Fruit fly (Drosophila melanogaster) whole organism, embryonic: ENCODE data around the gene CG14220.

ENCODE experiments used
- CG10366 ChIP-seq: fragments of 200-800 bp; sonication (Bioruptor generic); IDR thresholded peaks from 2 replicates; pipeline ENCODE4 v1.3.6; 2022; ENCODE audit warnings: missing biosample characterization, missing genetic modification characterization
- CG10431 ChIP-seq: fragments of 200-800 bp; sonication (Bioruptor generic); optimal IDR thresholded peaks from 3 replicates; lab custom pipeline; 2018; ENCODE audit warnings: missing biosample characterization, mild to moderate bottlenecking, missing genetic modification characterization
- CG11398 ChIP-seq: fragments of 200-800 bp; sonication (Bioruptor generic); optimal IDR thresholded peaks from 2 replicates; lab custom pipeline; 2016; ENCODE audit warnings: missing biosample characterization, missing genetic modification characterization
- CG11456 ChIP-seq: fragments of 200-800 bp; sonication (Bioruptor generic); IDR thresholded peaks from 3 replicates; pipeline ENCODE4 v1.3.6; 2022; ENCODE audit warnings: missing biosample characterization, missing genetic modification characterization
- CG12744 ChIP-seq: fragments of 200-800 bp; sonication (Bioruptor generic); optimal IDR thresholded peaks from 2 replicates; lab custom pipeline; 2016; ENCODE audit warnings: missing biosample characterization, missing genetic modification characterization
- CG13296 ChIP-seq: fragments of 200-800 bp; sonication (Bioruptor generic); optimal IDR thresholded peaks from 3 replicates; lab custom pipeline; 2018; ENCODE audit warnings: missing biosample characterization, mild to moderate bottlenecking, missing genetic modification characterization
- CG13424 ChIP-seq: fragments of 200-800 bp; sonication (Bioruptor generic); optimal IDR thresholded peaks from 2 replicates; lab custom pipeline; 2019; ENCODE audit warnings: missing biosample characterization, mild to moderate bottlenecking, missing genetic modification characterization, moderate library complexity
- CG15696 ChIP-seq: fragments of 200-800 bp; sonication (Bioruptor generic); optimal IDR thresholded peaks from 2 replicates; lab custom pipeline; 2019; ENCODE audit warnings: missing biosample characterization, mild to moderate bottlenecking, missing genetic modification characterization, moderate library complexity
- CG1792 ChIP-seq: fragments of 200-800 bp; sonication (Bioruptor generic); optimal IDR thresholded peaks from 2 replicates; lab custom pipeline; 2016; ENCODE audit warnings: missing biosample characterization, missing genetic modification characterization
- CG18764 ChIP-seq: fragments of 200-800 bp; sonication (Bioruptor generic); optimal IDR thresholded peaks from 3 replicates; lab custom pipeline; 2016; ENCODE audit warnings: missing biosample characterization, missing genetic modification characterization
- CG2202 ChIP-seq: fragments of 200-800 bp; sonication (Bioruptor generic); optimal IDR thresholded peaks from 2 replicates; lab custom pipeline; 2018; ENCODE audit warnings: missing biosample characterization, mild to moderate bottlenecking, missing genetic modification characterization
- CG30020 ChIP-seq: fragments of 200-800 bp; optimal IDR thresholded peaks from 2 replicates; lab custom pipeline; 2019; ENCODE audit warnings: missing biosample characterization, mild to moderate bottlenecking, missing genetic modification characterization, moderate library complexity
- CG3163 ChIP-seq: fragments of 200-800 bp; sonication (Bioruptor generic); optimal IDR thresholded peaks from 3 replicates; lab custom pipeline; 2016; ENCODE audit warnings: missing biosample characterization, missing genetic modification characterization
- CG33557 ChIP-seq: fragments of 200-800 bp; sonication (Bioruptor generic); optimal IDR thresholded peaks from 2 replicates; lab custom pipeline; 2019; ENCODE audit warnings: missing biosample characterization, mild to moderate bottlenecking, missing genetic modification characterization, moderate library complexity
- CG3726 ChIP-seq: fragments of 200-800 bp; sonication (Bioruptor generic); IDR thresholded peaks from 3 replicates; pipeline ENCODE4, ENCODE4 v1.3.6; 2022; ENCODE audit warnings: missing biosample characterization, missing genetic modification characterization
- CG3995 ChIP-seq: fragments of 200-800 bp; sonication (Bioruptor generic); optimal IDR thresholded peaks from 3 replicates; lab custom pipeline; 2016; ENCODE audit warnings: missing biosample characterization, missing genetic modification characterization
- CG5180 ChIP-seq: fragments of 200-800 bp; sonication (Bioruptor generic); optimal IDR thresholded peaks from 3 replicates; lab custom pipeline; 2017; ENCODE audit warnings: missing biosample characterization, missing genetic modification characterization, mild to moderate bottlenecking, moderate library complexity, missing genetic modification reagents
- CG6765 ChIP-seq: fragments of 200-800 bp; sonication (Bioruptor generic); optimal IDR thresholded peaks from 3 replicates; lab custom pipeline; 2017; ENCODE audit warnings: missing biosample characterization, mild to moderate bottlenecking, missing genetic modification characterization
- CG7745 ChIP-seq: fragments of 200-800 bp; sonication (Bioruptor generic); optimal IDR thresholded peaks from 2 replicates; lab custom pipeline; 2018; ENCODE audit warnings: missing biosample characterization, mild to moderate bottlenecking, missing genetic modification characterization, moderate library complexity
- CG8765 ChIP-seq: fragments of 200-800 bp; sonication (Bioruptor generic); IDR thresholded peaks from 2 replicates; pipeline ENCODE4 v1.3.6; 2022; ENCODE audit warnings: missing biosample characterization, missing genetic modification characterization
- CG9215 ChIP-seq: fragments of 200-800 bp; sonication (Bioruptor generic); IDR thresholded peaks from 2 replicates; pipeline ENCODE4 v1.3.6; 2022; ENCODE audit warnings: missing biosample characterization, missing genetic modification characterization
- CG9876 ChIP-seq: fragments of 200-800 bp; sonication (Bioruptor generic); optimal IDR thresholded peaks from 2 replicates; lab custom pipeline; 2016; ENCODE audit warnings: missing biosample characterization, missing genetic modification characterization
- Camta ChIP-seq: fragments of 200-800 bp; sonication (Bioruptor generic); optimal IDR thresholded peaks from 2 replicates; lab custom pipeline; 2016; ENCODE audit warnings: missing biosample characterization, missing genetic modification characterization
- CrebB ChIP-seq: fragments of 200-800 bp; sonication (Bioruptor generic); optimal IDR thresholded peaks from 3 replicates; lab custom pipeline; 2018; ENCODE audit warnings: missing biosample characterization, mild to moderate bottlenecking, missing genetic modification characterization
- ERR ChIP-seq: fragments of 200-800 bp; sonication (Bioruptor generic); optimal IDR thresholded peaks from 2 replicates; lab custom pipeline; 2016; ENCODE audit warnings: missing biosample characterization, missing genetic modification characterization
- Ets65A ChIP-seq: fragments of 200-800 bp; sonication (Bioruptor generic); peaks from one replicate; lab custom pipeline; 2016; ENCODE audit warnings: missing biosample characterization, missing genetic modification characterization
- HLH4C ChIP-seq: fragments of 200-800 bp; sonication (Bioruptor generic); IDR thresholded peaks from 3 replicates; pipeline ENCODE4 v1.3.6; 2022; ENCODE audit warnings: missing biosample characterization, missing genetic modification characterization; ENCODE audit not compliant: partially characterized antibody
- Hr78 ChIP-seq, 2 experiments: fragments of 200-800 bp in 1 of 2; fragments of >200 bp in 1 of 2; sonication (Bioruptor generic) in 1 of 2; optimal IDR thresholded peaks; 2 replicates each; lab custom pipeline; 2017 to 2019; ENCODE audit warnings: missing biosample characterization in 2 of 2, missing genetic modification characterization in 2 of 2, mild to moderate bottlenecking in 1 of 2, moderate library complexity in 1 of 2
- Lim3 ChIP-seq: fragments of 200-800 bp; sonication (Bioruptor generic); IDR thresholded peaks from 2 replicates; pipeline ENCODE4 v1.3.6; 2022; ENCODE audit warnings: missing biosample characterization, missing genetic modification characterization
- MTF-1 ChIP-seq: fragments of 200-800 bp; sonication (Bioruptor generic); optimal IDR thresholded peaks from 2 replicates; lab custom pipeline; 2018; ENCODE audit warnings: missing biosample characterization, mild to moderate bottlenecking, missing genetic modification characterization, borderline replicate concordance
- NC2β ChIP-seq: fragments of 200-800 bp; sonication (Bioruptor generic); optimal IDR thresholded peaks from 2 replicates; lab custom pipeline; 2016; ENCODE audit warnings: missing biosample characterization, missing genetic modification characterization
- ac ChIP-seq: fragments of 200-800 bp; sonication (Bioruptor generic); optimal IDR thresholded peaks from 3 replicates; lab custom pipeline; 2017; ENCODE audit warnings: missing biosample characterization, mild to moderate bottlenecking, missing genetic modification characterization
- bigmax ChIP-seq: fragments of 200-800 bp; sonication (Bioruptor generic); optimal IDR thresholded peaks from 2 replicates; lab custom pipeline; 2018; ENCODE audit warnings: missing biosample characterization, mild to moderate bottlenecking, missing genetic modification characterization
- chif ChIP-seq, 2 experiments: fragments of 200-800 bp; sonication (Bioruptor generic); optimal IDR thresholded peaks; 3 replicates each; lab custom pipeline; 2016; ENCODE audit warnings: missing biosample characterization in 2 of 2, missing genetic modification characterization in 2 of 2
- da ChIP-seq: fragments of 200-800 bp; sonication (Bioruptor generic); optimal IDR thresholded peaks from 2 replicates; lab custom pipeline; 2016; ENCODE audit warnings: missing biosample characterization, missing genetic modification characterization
- dan ChIP-seq: fragments of 200-800 bp; sonication (Bioruptor generic); IDR thresholded peaks from 2 replicates; pipeline ENCODE4 v1.3.6; 2022; ENCODE audit warnings: missing biosample characterization, missing genetic modification characterization
- dati ChIP-seq: fragments of 200-800 bp; sonication (Bioruptor generic); IDR thresholded peaks from 2 replicates; pipeline ENCODE4 v1.3.6; 2022; ENCODE audit warnings: missing biosample characterization, missing genetic modification characterization
- emc ChIP-seq: fragments of 200-800 bp; sonication (Bioruptor generic); optimal IDR thresholded peaks from 2 replicates; lab custom pipeline; 2016; ENCODE audit warnings: missing biosample characterization, missing genetic modification characterization
- fd64A ChIP-seq: fragments of 200-800 bp; sonication (Bioruptor generic); optimal IDR thresholded peaks from 3 replicates; lab custom pipeline; 2018; ENCODE audit warnings: missing biosample characterization, mild to moderate bottlenecking, missing genetic modification characterization
- fu2 ChIP-seq: fragments of 200-800 bp; sonication (Bioruptor generic); optimal IDR thresholded peaks from 2 replicates; lab custom pipeline; 2016; ENCODE audit warnings: missing biosample characterization, missing genetic modification characterization
- gce ChIP-seq: fragments of 200-800 bp; sonication (Bioruptor generic); IDR thresholded peaks from 3 replicates; pipeline ENCODE4 v1.3.6; 2022; ENCODE audit warnings: missing biosample characterization, missing genetic modification characterization
- grn ChIP-seq: fragments of 200-800 bp; sonication (Bioruptor generic); optimal IDR thresholded peaks from 3 replicates; lab custom pipeline; 2017; ENCODE audit warnings: missing biosample characterization, missing genetic modification characterization
- hkb ChIP-seq, 2 experiments: fragments of 200-800 bp in 1 of 2; fragments of >200 bp in 1 of 2; sonication (Bioruptor generic) in 1 of 2; IDR thresholded peaks in 1 of 2; optimal IDR thresholded peaks in 1 of 2; 2 replicates each; pipeline versions ENCODE4 v1.3.6 to Lab custom; 2017 to 2022; ENCODE audit warnings: missing biosample characterization in 1 of 2, missing genetic modification characterization in 1 of 2
- hth ChIP-seq: fragments of >200 bp; optimal IDR thresholded peaks from 2 replicates; lab custom pipeline; 2017; ENCODE audit warnings: inconsistent platforms
- oc ChIP-seq: fragments of 200-800 bp; sonication (Bioruptor generic); optimal IDR thresholded peaks from 2 replicates; lab custom pipeline; 2018; ENCODE audit warnings: missing biosample characterization, mild to moderate bottlenecking, missing genetic modification characterization, moderate library complexity
- otp ChIP-seq: fragments of 200-800 bp; sonication (Bioruptor generic); IDR thresholded peaks from 3 replicates; pipeline ENCODE4, ENCODE4 v1.3.6; 2022; ENCODE audit warnings: missing biosample characterization, missing genetic modification characterization
- ro ChIP-seq: fragments of 200-800 bp; sonication (Bioruptor generic); IDR thresholded peaks from 2 replicates; pipeline ENCODE4 v1.3.6; 2022; ENCODE audit warnings: missing biosample characterization, missing genetic modification characterization
- sd ChIP-seq: fragments of 200-800 bp; sonication (Bioruptor generic); optimal IDR thresholded peaks from 3 replicates; lab custom pipeline; 2018; ENCODE audit warnings: missing biosample characterization, mild to moderate bottlenecking, missing genetic modification characterization, moderate library complexity
- ssp ChIP-seq: fragments of 200-800 bp; sonication (Bioruptor generic); IDR thresholded peaks from 2 replicates; pipeline ENCODE4 v1.3.6; 2022; ENCODE audit warnings: missing biosample characterization, missing genetic modification characterization
- tin ChIP-seq: fragments of 200-800 bp; sonication (Bioruptor generic); optimal IDR thresholded peaks from 3 replicates; lab custom pipeline; 2016; ENCODE audit warnings: missing biosample characterization, missing genetic modification characterization
- vfl ChIP-seq: fragments of 200-800 bp; sonication (Bioruptor generic); optimal IDR thresholded peaks from 2 replicates; lab custom pipeline; 2016; ENCODE audit warnings: missing biosample characterization, missing genetic modification characterization

The CG14220 gene

dm6 chrX:19603953-19604352 is 2.3 kb upstream of the CG14220 start (continued):
- TF ChIP-seq fu2 (GFP tag; lab: Kevin White, UChicago) (peak; percentile 26), dan (GFP tag; lab: Robert Waterston, UW) (0 out of 2 replicates have a peak, but pooled peaks have one; percentile 23), CG5180 (GFP tag; lab: Kevin White, UChicago) (peak; percentile 36), CG12744 (GFP tag; lab: Kevin White, UChicago) (peak; percentile 42), ssp (peak; percentile 59), CG15696 (tag; lab: Kevin White, UChicago) (peak; percentile 25), sd (tag; lab: Kevin White, UChicago) (peak; percentile 25), CG3995 (GFP tag; lab: Kevin White, UChicago) (peak; percentile 6), grn (GFP tag; lab: Kevin White, UChicago) (no peak), CG1792 (peak; percentile 39), CrebB (tag; lab: Kevin White, UChicago) (peak; percentile 52), CG7745 (tag; lab: Kevin White, UChicago) (no peak), CG2202 (tag; lab: Kevin White, UChicago) (peak; percentile 29), ro (GFP tag; lab: Robert Waterston, UW) (no peak), CG30020 (tag; lab: Kevin White, UChicago) (peak; percentile 6), ERR (no peak), hth (no peak), CG18764 (GFP tag; lab: Kevin White, UChicago) (peak; percentile 35), oc (no peak), da (GFP tag; lab: Kevin White, UChicago) (no peak), Hr78 (GFP tag; optimal IDR thresholded peaks at IDR 0.05; lab: Kevin White, UChicago) (no peak), ac (GFP tag; lab: Kevin White, UChicago) (no peak), CG3163 (GFP tag; lab: Kevin White, UChicago) (no peak), otp (GFP tag; lab: Robert Waterston, UW) (peak; percentile 76; the same call in 2 of the 3 replicates), CG6765 (GFP tag; lab: Kevin White, UChicago) (peak; percentile 72), MTF-1 (GFP tag; lab: Kevin White, UChicago) (peak; percentile 50), CG13296 (GFP tag; lab: Kevin White, UChicago) (peak; percentile 64), vfl (GFP tag; lab: Kevin White, UChicago) (peak; percentile 29), Ets65A (GFP tag; lab: Kevin White, UChicago) (peak; percentile 94), CG10366 (GFP tag; lab: Robert Waterston, UW) (peak; percentile 88), NC2β (GFP tag; lab: Kevin White, UChicago) (no peak), HLH4C (GFP tag; lab: Robert Waterston, UW) (0 out of 3 replicates have a peak, but pooled peaks have one; percentile 20), CG9876 (GFP tag; lab: Kevin White, UChicago) (no peak), CG10431 (no peak), CG9215 (GFP tag; lab: Robert Waterston, UW) (peak; percentile 73), Lim3 (GFP tag; lab: Robert Waterston, UW) (peak; percentile 45; the same call in 1 of the 2 replicates), CG11456 (peak; percentile 80), Camta (GFP tag; lab: Kevin White, UChicago) (peak; percentile 58), CG11398 (no peak), fd64A (no peak), bigmax (GFP tag; lab: Kevin White, UChicago) (no peak), dati (0 out of 2 replicates have a peak, but pooled peaks have one; percentile 21), CG33557 (no peak), hkb (optimal IDR thresholded peaks at IDR 0.05; lab: Kevin White, UChicago) (no peak), hkb (GFP tag; IDR thresholded peaks at IDR 0.05; lab: Robert Waterston, UW) (peak; percentile 88), CG8765 (GFP tag; lab: Robert Waterston, UW) (peak; percentile 39; the same call in 1 of the 2 replicates), CG3726 (0 out of 3 replicates have a peak, but pooled peaks have one; percentile 38), chif (GFP tag; optimal IDR thresholded peaks at IDR 0.05; lab: Kevin White, UChicago) (peak; percentile 43 to 62), CG13424 (tag; lab: Kevin White, UChicago) (peak; percentile 75), emc (GFP tag; lab: Kevin White, UChicago) (no peak), gce (peak; percentile 60; the same call in 1 of the 3 replicates), tin (GFP tag; lab: Kevin White, UChicago) (peak; percentile 73)
